Worm (Caenorhabditis elegans) whole organism, L1 larva: ENCODE data around the gene lips-13.

Experiments used
- C04F5.9 ChIP-seq: sonication (generic microtip); optimal IDR thresholded peaks from 2 replicates; lab custom pipeline; 2016; ENCODE audit warnings: missing genetic modification characterization, missing compliant biosample characterization
- F16B12.6 ChIP-seq: fragments of 150-350 bp; optimal IDR thresholded peaks from 2 replicates; lab custom pipeline; 2014; ENCODE audit warnings: missing biosample characterization, missing genetic modification characterization
- Y116A8C.19 ChIP-seq: sonication (generic microtip); optimal IDR thresholded peaks from 2 replicates; lab custom pipeline; 2016; ENCODE audit warnings: missing compliant biosample characterization, missing genetic modification characterization, borderline replicate concordance
- aha-1 ChIP-seq: fragments of 150-350 bp; optimal IDR thresholded peaks from 2 replicates; lab custom pipeline; 2014; ENCODE audit warnings: missing biosample characterization, missing genetic modification characterization
- aly-2 ChIP-seq: fragments of 150-350 bp; optimal IDR thresholded peaks from 2 replicates; lab custom pipeline; 2014; ENCODE audit warnings: missing biosample characterization, missing genetic modification characterization
- dpl-1 ChIP-seq, 3 experiments: fragments of 150-350 bp in 2 of 3; sonication (generic microtip) in 1 of 3; optimal IDR thresholded peaks; 2 replicates each; lab custom pipeline; 2014 to 2017; ENCODE audit warnings: missing biosample characterization in 3 of 3, missing genetic modification characterization in 3 of 3, missing genetic modification reagents in 3 of 3
- efl-1 ChIP-seq, 4 experiments: fragments of 150-350 bp; optimal IDR thresholded peaks in 3 of 4; peaks in 1 of 4; 1 replicate in 1 of 4; 2 replicates in 3 of 4; lab custom pipeline; 2014; ENCODE audit warnings: missing biosample characterization in 2 of 4, missing genetic modification characterization in 2 of 4, missing genetic modification reagents in 2 of 4
- egl-27 ChIP-seq, 2 experiments: fragments of 150-350 bp in 1 of 2; sonication (generic microtip); optimal IDR thresholded peaks; 3 replicates each; lab custom pipeline; 2017 to 2018; ENCODE audit warnings: missing biosample characterization in 2 of 2, missing genetic modification characterization in 2 of 2, missing genetic modification reagents in 2 of 2
- elt-2 ChIP-seq: sonication (generic microtip); optimal IDR thresholded peaks from 2 replicates; lab custom pipeline; 2016; ENCODE audit warnings: missing genetic modification characterization, mild to moderate bottlenecking, inconsistent platforms, missing compliant biosample characterization, missing genetic modification reagents
- fkh-10 ChIP-seq: sonication (generic microtip); optimal IDR thresholded peaks from 2 replicates; lab custom pipeline; 2017; ENCODE audit warnings: missing biosample characterization, missing genetic modification reagents, missing genetic modification characterization
- hlh-4 ChIP-seq: sonication (generic microtip); optimal IDR thresholded peaks from 2 replicates; lab custom pipeline; 2016; ENCODE audit warnings: mild to moderate bottlenecking, missing genetic modification characterization, missing compliant biosample characterization
- hpl-2 ChIP-seq: fragments of 150-350 bp; optimal IDR thresholded peaks from 2 replicates; lab custom pipeline; 2014; ENCODE audit warnings: missing biosample characterization, missing genetic modification reagents, missing genetic modification characterization
- isw-1 ChIP-seq: fragments of 200-800 bp; sonication (Bioruptor generic); IDR thresholded peaks from 2 replicates; pipeline ENCODE4 v1.3.6; 2022; ENCODE audit warnings: missing genetic modification characterization, missing compliant biosample characterization
- jun-1 ChIP-seq: fragments of 150-350 bp; optimal IDR thresholded peaks from 2 replicates; lab custom pipeline; 2014; ENCODE audit warnings: missing biosample characterization, missing genetic modification reagents, missing genetic modification characterization
- lin-14 ChIP-seq: fragments of 200-800 bp; sonication (Bioruptor generic); optimal IDR thresholded peaks from 2 replicates; lab custom pipeline; 2018; ENCODE audit warnings: mild to moderate bottlenecking, missing genetic modification characterization, moderate library complexity, missing compliant biosample characterization
- lin-35 ChIP-seq, 2 experiments: fragments of 150-350 bp; optimal IDR thresholded peaks; 2 replicates each; lab custom pipeline; 2014; ENCODE audit warnings: missing biosample characterization in 2 of 2, missing genetic modification characterization in 2 of 2, missing genetic modification reagents in 2 of 2
- lir-3 ChIP-seq: sonication (generic microtip); optimal IDR thresholded peaks from 2 replicates; lab custom pipeline; 2016; ENCODE audit warnings: mild to moderate bottlenecking, missing genetic modification characterization, moderate library complexity, missing compliant biosample characterization; ENCODE audit not compliant: poor library complexity
- lsy-2 ChIP-seq, 2 experiments: fragments of 150-350 bp; optimal IDR thresholded peaks; 2 replicates each; lab custom pipeline; 2014; ENCODE audit warnings: missing biosample characterization in 2 of 2, missing genetic modification characterization in 2 of 2
- mdl-1 ChIP-seq, 2 experiments: fragments of 150-350 bp; optimal IDR thresholded peaks; 2 replicates each; lab custom pipeline; 2014 to 2017; ENCODE audit warnings: missing biosample characterization in 2 of 2, missing genetic modification characterization in 2 of 2, inconsistent platforms in 1 of 2
- mef-2 ChIP-seq: fragments of 150-350 bp; optimal IDR thresholded peaks from 2 replicates; lab custom pipeline; 2014; ENCODE audit warnings: missing biosample characterization, missing genetic modification characterization
- nhr-12 ChIP-seq: sonication (generic microtip); optimal IDR thresholded peaks from 2 replicates; lab custom pipeline; 2017; ENCODE audit warnings: missing biosample characterization, missing genetic modification characterization
- nhr-19 ChIP-seq: fragments of 200-800 bp; sonication (Bioruptor generic); conservative IDR thresholded peaks from 2 replicates; pipeline ENCODE4 v1.3.6; 2022; ENCODE audit warnings: missing genetic modification characterization, missing compliant biosample characterization
- nhr-20 ChIP-seq: sonication (generic microtip); optimal IDR thresholded peaks from 2 replicates; lab custom pipeline; 2016; ENCODE audit warnings: mild to moderate bottlenecking, missing genetic modification characterization, missing compliant biosample characterization
- nhr-71 ChIP-seq: sonication (generic microtip); optimal IDR thresholded peaks from 2 replicates; lab custom pipeline; 2016; ENCODE audit warnings: mild to moderate bottlenecking, missing genetic modification characterization, moderate library complexity, missing compliant biosample characterization
- nhr-76 ChIP-seq: sonication (generic microtip); optimal IDR thresholded peaks from 2 replicates; lab custom pipeline; 2017; ENCODE audit warnings: missing biosample characterization, missing genetic modification characterization
- nhr-77 ChIP-seq: fragments of 150-350 bp; optimal IDR thresholded peaks from 2 replicates; lab custom pipeline; 2014; ENCODE audit warnings: missing biosample characterization, missing genetic modification characterization
- nhr-90 ChIP-seq: sonication (generic microtip); optimal IDR thresholded peaks from 2 replicates; lab custom pipeline; 2016; ENCODE audit warnings: mild to moderate bottlenecking, missing genetic modification characterization, missing compliant biosample characterization; ENCODE audit not compliant: poor library complexity
- pqm-1 ChIP-seq: sonication (generic microtip); optimal IDR thresholded peaks from 3 replicates; lab custom pipeline; 2017; ENCODE audit warnings: missing biosample characterization, missing genetic modification characterization
- sox-4 ChIP-seq: sonication (generic microtip); optimal IDR thresholded peaks from 2 replicates; lab custom pipeline; 2016; ENCODE audit warnings: missing genetic modification characterization, missing compliant biosample characterization
- swsn-7 ChIP-seq: sonication (generic microtip); optimal IDR thresholded peaks from 2 replicates; lab custom pipeline; 2016; ENCODE audit warnings: missing genetic modification characterization, missing compliant biosample characterization
- tbx-2 ChIP-seq: sonication (generic microtip); optimal IDR thresholded peaks from 2 replicates; lab custom pipeline; 2016; ENCODE audit warnings: missing genetic modification characterization, missing compliant biosample characterization
- unc-130 ChIP-seq: fragments of 150-350 bp; optimal IDR thresholded peaks from 2 replicates; lab custom pipeline; 2017; ENCODE audit warnings: missing biosample characterization, missing genetic modification characterization, inconsistent platforms
- unc-62 ChIP-seq: fragments of 150-350 bp; optimal IDR thresholded peaks from 2 replicates; lab custom pipeline; 2014; ENCODE audit warnings: missing biosample characterization, missing genetic modification reagents, missing genetic modification characterization
- unc-86 ChIP-seq: sonication (generic microtip); optimal IDR thresholded peaks from 2 replicates; lab custom pipeline; 2016; ENCODE audit warnings: missing genetic modification characterization, missing compliant biosample characterization
- unc-98 ChIP-seq: fragments of 200-800 bp; sonication (Bioruptor generic); IDR thresholded peaks from 2 replicates; pipeline ENCODE4 v1.3.6; 2022; ENCODE audit warnings: missing genetic modification characterization, missing compliant biosample characterization
- vab-15 ChIP-seq: sonication (generic microtip); optimal IDR thresholded peaks from 2 replicates; lab custom pipeline; 2017; ENCODE audit warnings: missing genotype, mild to moderate bottlenecking, missing genetic modification characterization, missing compliant biosample characterization
- xbp-1 ChIP-seq: sonication (generic microtip); optimal IDR thresholded peaks from 2 replicates; lab custom pipeline; 2016; ENCODE audit warnings: missing genetic modification characterization, missing compliant biosample characterization
- zag-1 ChIP-seq: fragments of 150-350 bp; optimal IDR thresholded peaks from 2 replicates; lab custom pipeline; 2014; ENCODE audit warnings: missing biosample characterization, missing genetic modification characterization

The lips-13 gene

ce11 chrII:1117992-1118729 is at the start of gene lips-13:
Gene lips-13 (minus strand): TSS chrII:1118042.
- TF ChIP-seq dpl-1 (GFP tag; optimal IDR thresholded peaks at IDR 0.05; lab: Kevin White, UChicago) (no peak), unc-98 (no peak), aha-1 (tag; lab: Kevin White, UChicago) (no peak), lsy-2 (tag; optimal IDR thresholded peaks at IDR 0.05; lab: Kevin White, UChicago) (no peak), fkh-10 (GFP tag; lab: Kevin White, UChicago) (no peak), unc-86 (tag; lab: Kevin White, UChicago) (no peak), isw-1 (GFP tag; lab: Robert Waterston, UW) (no peak), efl-1 (optimal IDR thresholded peaks at IDR 0.05; lab: Kevin White, UChicago) (no peak), efl-1 (GFP tag; optimal IDR thresholded peaks at IDR 0.05 in 1 of 2; lab: Kevin White, UChicago) (no peak), hpl-2 (no peak), nhr-19 (GFP tag; lab: Robert Waterston, UW) (no peak), egl-27 (tag; optimal IDR thresholded peaks at IDR 0.05; lab: Kevin White, UChicago) (no peak)

ce11 chrII:1163275-1163674 is 45.4 kb upstream of the lips-13 start, which contains the start of gene T23F4.2:
Gene T23F4.2 (plus strand): TSS chrII:1163575.
- TF ChIP-seq nhr-71 = no peak
- no peak for TF ChIP-seq elt-2 (tag; lab: Kevin White, UChicago)
- TF ChIP-seq aly-2 (tag; lab: Kevin White, UChicago) = no peak
- no peak for TF ChIP-seq pqm-1 (tag; lab: Kevin White, UChicago)
- no peak for TF ChIP-seq sox-4 (tag; lab: Kevin White, UChicago)
- TF ChIP-seq mef-2 (tag; lab: Kevin White, UChicago) = no peak
- no peak for TF ChIP-seq swsn-7 (tag; lab: Kevin White, UChicago)
- TF ChIP-seq isw-1 (GFP tag; lab: Robert Waterston, UW) = no peak
- TF ChIP-seq zag-1 (tag; lab: Kevin White, UChicago) = no peak
- no peak for TF ChIP-seq nhr-77 (tag; lab: Kevin White, UChicago)
- no peak for TF ChIP-seq unc-62
- TF ChIP-seq lin-14 (GFP tag; lab: Kevin White, UChicago) = no peak
- no peak for TF ChIP-seq mdl-1 (tag; optimal IDR thresholded peaks at IDR 0.05; lab: Kevin White, UChicago)
- no peak for TF ChIP-seq nhr-90 (tag; lab: Kevin White, UChicago)
- TF ChIP-seq nhr-12 = no peak
- no peak for TF ChIP-seq jun-1

ce11 chrII:1159718-1160117 is 41.9 kb upstream of the lips-13 start:
- no peak for TF ChIP-seq lir-3 (tag; lab: Kevin White, UChicago)
- peak; percentile 92 for TF ChIP-seq elt-2 (tag; lab: Kevin White, UChicago)
- no peak for TF ChIP-seq efl-1 (optimal IDR thresholded peaks at IDR 0.05; lab: Kevin White, UChicago)
- peak in 1 of 2 experiments; percentile 76 for TF ChIP-seq efl-1 (GFP tag; optimal IDR thresholded peaks at IDR 0.05 in 1 of 2; lab: Kevin White, UChicago)
- no peak for TF ChIP-seq aha-1 (tag; lab: Kevin White, UChicago)
- peak; percentile 4 for TF ChIP-seq nhr-20 (tag; lab: Kevin White, UChicago)
- TF ChIP-seq, all 84 proteins: peak for 3

ce11 chrII:1157135-1157534 is 39.3 kb upstream of the lips-13 start:
- TF ChIP-seq tbx-2 (tag; lab: Kevin White, UChicago) = no peak
- no peak for TF ChIP-seq efl-1 (optimal IDR thresholded peaks at IDR 0.05; lab: Kevin White, UChicago)
- TF ChIP-seq efl-1 (GFP tag; optimal IDR thresholded peaks at IDR 0.05 in 1 of 2; lab: Kevin White, UChicago) = peak in 1 of 2 experiments; percentile 15

- TF ChIP-seq Y116A8C.19 (tag; lab: Kevin White, UChicago) (no peak), F16B12.6 (tag; lab: Kevin White, UChicago) (no peak), xbp-1 (no peak), aly-2 (tag; lab: Kevin White, UChicago) (no peak), sox-4 (tag; lab: Kevin White, UChicago) (no peak), nhr-20 (tag; lab: Kevin White, UChicago) (no peak), hlh-4 (tag; lab: Kevin White, UChicago) (no peak), vab-15 (tag; lab: Kevin White, UChicago) (no peak), C04F5.9 (no peak), lin-35 (GFP tag; optimal IDR thresholded peaks at IDR 0.05; lab: Kevin White, UChicago) (no peak), unc-130 (tag; lab: Kevin White, UChicago) (no peak), nhr-12 (no peak), zag-1 (tag; lab: Kevin White, UChicago) (no peak), nhr-76 (tag; lab: Kevin White, UChicago) (no peak)
- TF ChIP-seq, all 84 proteins: peak for 0
Observed at ce11 chrII:1153299-1153698, 35.5 kb upstream of the lips-13 start.
